Fruit fly (Drosophila melanogaster): ENCODE results near the gene CG12702.

- no peak for TF ChIP-seq Sin3A (optimal IDR thresholded peaks at IDR 0.05)
- no peak for TF ChIP-seq h (optimal IDR thresholded peaks at IDR 0.05)
These were observed 18.8 kb upstream of the CG12702 start, which contains the start of gene zld for dm6 chrX:19783457-19783856.

Measured in Kc167 (cell line).